Worm (Caenorhabditis elegans): ENCODE measurements around the gene gst-8.

DNA sequence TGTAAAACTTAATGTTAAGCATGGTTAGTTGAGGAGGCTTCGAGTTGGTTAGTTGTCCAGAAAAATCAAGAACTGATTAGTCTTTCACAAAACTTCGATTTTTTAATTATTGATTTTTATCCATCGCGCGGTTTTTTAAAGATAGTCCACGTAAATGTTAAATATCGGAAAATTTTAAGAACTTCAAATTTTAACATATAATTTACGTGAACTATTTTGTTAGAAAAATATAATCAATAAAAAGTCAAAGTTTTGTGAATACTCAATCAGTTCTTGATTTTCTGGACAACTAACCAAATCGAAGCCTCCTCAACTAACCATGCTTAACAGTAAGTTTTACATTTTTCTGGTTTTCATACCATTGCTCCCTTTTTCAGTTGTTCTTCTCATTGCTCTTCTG is 48.8 kb upstream of the gst-8 start, which contains the start of the genes C33F10.11 and C33F10.1:
- TF ChIP-seq ztf-11 (tag; optimal IDR thresholded peaks at IDR 0.05) (no peak), flh-1 (GFP tag; optimal IDR thresholded peaks at IDR 0.05) (no peak)
